ENCODE assay signal across 2 worm cellular contexts in genomic region chrIII:151084-151483, ce11.
TF ChIP-seq lines count a peak whose summit lies in the region.

No protein-coding gene starts in this region.

TF ChIP-seq in whole organism, L4 larva, 104 proteins besides CTCF, POLR2A, EP300 and RAD21:
- TF ChIP-seq lin-38 (GFP tag; IDR thresholded peaks at IDR 0.05; lab: Robert Waterston, UW): no peak
- peak; percentile 81 for TF ChIP-seq set-16 (GFP tag; IDR thresholded peaks at IDR 0.05; lab: Robert Waterston, UW)
- TF ChIP-seq hlh-11 (tag; optimal IDR thresholded peaks at IDR 0.05; lab: Kevin White, UChicago): no peak
- TF ChIP-seq nhr-41 (GFP tag; IDR thresholded peaks at IDR 0.05; lab: Robert Waterston, UW): no peak

TF ChIP-seq in whole organism, young adult, 124 proteins besides CTCF, POLR2A, EP300 and RAD21:
- 0 out of 2 replicates have a peak, but pooled peaks have one; percentile 30 for TF ChIP-seq lin-26 (GFP tag; IDR thresholded peaks at IDR 0.05; lab: Robert Waterston, UW)
- 0 out of 2 replicates have a peak, but pooled peaks have one; percentile 51 for TF ChIP-seq F37B4.10 (GFP tag; IDR thresholded peaks at IDR 0.05; lab: Robert Waterston, UW)
- 0 out of 2 replicates have a peak, but pooled peaks have one; percentile 12 for TF ChIP-seq ztf-6 (GFP tag; IDR thresholded peaks at IDR 0.05; lab: Robert Waterston, UW)
- TF ChIP-seq snpc-4 (GFP tag; optimal IDR thresholded peaks at IDR 0.05; lab: Kevin White, UChicago): no peak
- TF ChIP-seq snpc-4 (tag; optimal IDR thresholded peaks at IDR 0.05; lab: Kevin White, UChicago): peak in 2 of 4 experiments; percentile 67 to 85
- no peak for TF ChIP-seq T26A5.8 (tag; optimal IDR thresholded peaks at IDR 0.05; lab: Kevin White, UChicago)
TF ChIP-seq in whole organism, young adult: peak in this region for 4.
